Worm (Caenorhabditis elegans) whole organism, midembryonic: ENCODE results near the gene cyp-33C5.
"Not testable (repeated sequence)": the region's sequence is repeated elsewhere in the genome, so short reads cannot be mapped to it uniquely, and the experiment has no call there.

Experiments used
- T22C8.4 ChIP-seq: fragments of 200-800 bp; sonication (Bioruptor generic); IDR thresholded peaks from 2 replicates; pipeline ENCODE4 v1.3.6; 2022; ENCODE audit warnings: missing genetic modification characterization, missing compliant biosample characterization
- cog-1 ChIP-seq: sonication (generic microtip); optimal IDR thresholded peaks from 2 replicates; lab custom pipeline; 2016; ENCODE audit warnings: missing genetic modification characterization, missing compliant biosample characterization
- flt-1 ChIP-seq: fragments of 200-800 bp; sonication (Bioruptor generic); IDR thresholded peaks from 2 replicates; pipeline ENCODE4 v1.3.6; 2022; ENCODE audit warnings: missing genetic modification characterization, missing compliant biosample characterization
- klf-2 ChIP-seq: fragments of 200-800 bp; sonication (Bioruptor generic); conservative IDR thresholded peaks from 2 replicates; pipeline ENCODE4 v1.3.6; 2022; ENCODE audit warnings: missing genetic modification reagents, missing genetic modification characterization, missing compliant biosample characterization
- med-1 ChIP-seq: sonication (generic microtip); optimal IDR thresholded peaks from 2 replicates; lab custom pipeline; 2017; ENCODE audit warnings: missing genetic modification characterization, mild to moderate bottlenecking, missing compliant biosample characterization, antibody characterized with exemption, missing genetic modification reagents; ENCODE audit not compliant: insufficient read depth
- ref-1 ChIP-seq: fragments of 200-800 bp; sonication (Bioruptor generic); conservative IDR thresholded peaks from 2 replicates; pipeline ENCODE4 v1.3.6; 2022; ENCODE audit warnings: missing genetic modification reagents, missing genetic modification characterization, missing compliant biosample characterization
- tab-1 ChIP-seq: fragments of 200-800 bp; sonication (Bioruptor generic); IDR thresholded peaks from 2 replicates; pipeline ENCODE4 v1.3.6; 2022; ENCODE audit warnings: missing genetic modification characterization, missing compliant biosample characterization
- ztf-23 ChIP-seq: fragments of 200-800 bp; sonication (Bioruptor generic); IDR thresholded peaks from 2 replicates; pipeline ENCODE4 v1.3.6; 2022; ENCODE audit warnings: missing genetic modification reagents, missing genetic modification characterization, missing compliant biosample characterization
- ztf-29 ChIP-seq: fragments of 200-800 bp; sonication (Bioruptor generic); IDR thresholded peaks from 2 replicates; pipeline ENCODE4 v1.3.6; 2022; ENCODE audit warnings: missing genetic modification reagents, missing genetic modification characterization, missing compliant biosample characterization

The cyp-33C5 gene

DNA sequence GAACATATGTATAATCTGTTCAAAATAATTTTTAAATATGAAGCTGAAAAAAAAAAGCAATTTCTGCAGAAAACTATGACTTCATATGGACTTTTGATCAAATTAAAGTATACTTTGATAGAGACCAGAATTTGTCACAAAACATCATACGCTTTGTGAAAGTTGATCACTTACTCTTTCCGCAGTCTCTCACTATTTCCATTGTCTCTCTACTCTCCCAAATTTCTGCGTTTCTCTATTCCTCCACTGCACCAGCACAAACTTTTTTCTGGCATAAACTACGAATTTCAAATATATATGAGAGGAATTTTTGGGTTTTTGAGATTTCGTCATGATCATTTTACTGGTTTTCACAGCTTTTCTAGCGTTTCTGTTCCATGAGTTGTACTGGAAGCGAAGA lies 9.0 kb upstream of the cyp-33C5 start, which contains the start of gene cyp-33C4:
Gene cyp-33C4, plus strand, starts transcription at position 293 of the 400 bp plus-strand sequence.
- no peak for TF ChIP-seq med-1
- TF ChIP-seq cog-1 (tag; lab: Kevin White, UChicago), result no peak
- TF ChIP-seq tab-1 (GFP tag; lab: Robert Waterston, UW), result no peak
- TF ChIP-seq T22C8.4, result no peak
- no peak for TF ChIP-seq ztf-29 (GFP tag; lab: Robert Waterston, UW)
- TF ChIP-seq flt-1, result no peak
- no peak for TF ChIP-seq klf-2 (GFP tag; lab: Robert Waterston, UW)
- TF ChIP-seq ztf-23 (GFP tag; lab: Robert Waterston, UW), result no peak
- no peak for TF ChIP-seq ref-1 (GFP tag; lab: Robert Waterston, UW)

DNA sequence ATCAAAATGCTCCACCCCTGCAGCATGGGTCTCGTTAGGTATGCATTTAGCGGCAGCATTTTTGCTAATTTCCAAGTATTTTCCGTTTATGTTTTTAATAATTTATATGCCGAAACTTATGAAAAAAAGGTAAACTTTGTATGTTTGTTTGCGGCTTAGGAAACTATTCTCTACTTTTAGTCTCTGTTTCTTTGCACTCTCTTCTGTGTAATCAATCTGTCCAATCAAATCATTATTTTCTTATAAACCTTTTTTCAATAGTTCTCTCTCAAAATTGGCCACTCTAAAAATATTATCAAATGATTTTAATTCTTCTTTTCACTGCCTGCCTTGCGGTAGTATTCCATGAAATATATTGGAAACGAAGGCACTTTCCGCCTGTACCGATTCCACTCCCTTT lies 6.8 kb upstream of the cyp-33C5 start:
- TF ChIP-seq med-1 (no peak), tab-1 (GFP tag; lab: Robert Waterston, UW) (no peak), flt-1 (no peak), klf-2 (GFP tag; lab: Robert Waterston, UW) (no peak)

- TF ChIP-seq ztf-23 (GFP tag; lab: Robert Waterston, UW) (no peak), ref-1 (GFP tag; lab: Robert Waterston, UW) (no peak), flt-1 (no peak), ztf-29 (GFP tag; lab: Robert Waterston, UW) (no peak), klf-2 (GFP tag; lab: Robert Waterston, UW) (no peak), cog-1 (tag; lab: Kevin White, UChicago) (no peak), T22C8.4 (no peak), tab-1 (GFP tag; lab: Robert Waterston, UW) (no peak), med-1 (no peak)
These were observed 2.2 kb upstream of the cyp-33C5 start, which contains the start of gene cyp-33C3 for ce11 chrV:2242630-2243029. Gene cyp-33C3 (plus strand): TSS chrV:2242778.

- TF ChIP-seq ztf-29 (GFP tag; lab: Robert Waterston, UW) (no peak), T22C8.4 (no peak), ztf-23 (GFP tag; lab: Robert Waterston, UW) (no peak), tab-1 (GFP tag; lab: Robert Waterston, UW) (no peak), ref-1 (GFP tag; lab: Robert Waterston, UW) (no peak), cog-1 (tag; lab: Kevin White, UChicago) (no peak), klf-2 (GFP tag; lab: Robert Waterston, UW) (no peak), flt-1 (no peak), med-1 (no peak)
These were observed 4.5 kb downstream of the cyp-33C5 start, which contains the start of gene cyp-33C6 for ce11 chrV:2249310-2249709. Gene cyp-33C6 (minus strand): TSS chrV:2249410.

DNA sequence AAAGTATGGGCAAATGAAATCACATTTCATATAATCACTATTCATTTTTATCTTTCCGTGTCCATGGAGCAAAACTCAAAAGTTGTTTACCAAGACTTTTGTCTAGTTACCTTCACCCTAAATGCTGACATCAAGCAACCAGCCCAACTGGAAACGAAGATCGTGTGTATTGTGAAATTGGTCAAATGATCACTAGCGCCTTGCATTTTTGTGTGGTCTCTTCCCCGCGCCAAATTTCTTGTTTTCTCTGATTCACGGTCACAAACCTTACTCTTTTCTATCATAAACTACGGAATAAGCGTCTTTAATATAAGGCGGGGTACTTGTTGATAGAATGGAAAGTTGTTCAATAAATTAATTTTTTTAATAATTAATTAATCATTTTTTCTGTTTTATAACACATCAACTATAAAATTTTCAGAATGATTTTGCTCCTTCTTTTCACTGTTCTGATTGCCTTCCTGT lies 5.4 kb downstream of the cyp-33C5 start, which contains the start of gene cyp-33C7:
Gene cyp-33C7, plus strand, starts transcription at position 415 of the 465 bp plus-strand sequence.
- TF ChIP-seq tab-1 (GFP tag; lab: Robert Waterston, UW), result no peak
- TF ChIP-seq cog-1 (tag; lab: Kevin White, UChicago), result no peak
- no peak for TF ChIP-seq T22C8.4
- no peak for TF ChIP-seq ztf-29 (GFP tag; lab: Robert Waterston, UW)

DNA sequence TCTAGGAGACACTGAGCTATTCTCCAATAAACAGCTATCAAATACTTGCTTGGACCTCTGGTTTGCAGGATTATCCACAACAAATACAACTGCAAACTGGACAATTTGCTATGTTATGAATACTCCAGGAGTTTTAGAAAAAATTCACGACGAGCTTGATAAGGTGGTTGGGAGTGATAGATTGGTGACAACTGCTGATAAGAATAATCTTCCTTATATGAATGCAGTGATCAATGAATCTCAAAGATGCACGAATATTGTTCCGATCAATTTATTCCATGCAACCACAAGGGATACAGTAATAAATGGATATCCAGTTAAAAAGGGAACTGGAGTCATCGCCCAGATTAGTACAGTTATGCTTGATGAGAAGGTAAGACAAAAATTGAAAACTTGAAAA lies 7.0 kb downstream of the cyp-33C5 start:
- no peak for TF ChIP-seq T22C8.4
- TF ChIP-seq ztf-29 (GFP tag; lab: Robert Waterston, UW), result no peak
- no peak for TF ChIP-seq ref-1 (GFP tag; lab: Robert Waterston, UW)
- TF ChIP-seq klf-2 (GFP tag; lab: Robert Waterston, UW), result no peak
- no peak for TF ChIP-seq tab-1 (GFP tag; lab: Robert Waterston, UW)
- TF ChIP-seq cog-1 (tag; lab: Kevin White, UChicago), result no peak
- no peak for TF ChIP-seq flt-1

DNA sequence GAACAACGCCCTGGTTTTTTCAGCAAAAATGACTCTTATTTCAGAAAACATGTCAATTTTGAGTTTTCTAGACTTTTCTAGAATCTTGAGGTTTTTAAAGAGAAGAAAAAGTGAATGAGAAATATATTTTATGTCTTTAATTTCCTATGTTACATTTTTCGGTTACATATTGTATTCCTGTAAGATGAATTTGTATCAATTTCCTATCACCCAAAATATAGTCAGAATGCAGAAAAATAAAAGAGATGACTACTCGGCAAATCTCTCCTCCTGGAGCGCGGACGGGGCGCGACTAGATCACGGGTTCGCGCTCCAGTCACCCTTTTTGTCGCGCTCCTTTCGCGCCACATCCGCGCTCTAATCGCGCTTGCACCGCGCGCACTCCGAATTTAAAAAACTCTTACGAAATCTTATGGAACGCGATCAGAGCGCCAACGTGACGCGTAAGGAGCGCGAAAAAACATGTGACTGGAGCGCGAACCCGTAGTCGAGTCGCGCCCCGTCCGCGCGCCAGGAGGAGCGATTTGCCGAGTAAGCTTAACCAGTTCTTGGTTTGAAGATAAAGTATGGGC lies 9.8 kb downstream of the cyp-33C5 start, which contains the start of gene str-253:
Gene str-253, minus strand, starts transcription at position 51 of the 572 bp plus-strand sequence.
- no peak for TF ChIP-seq ztf-23 (GFP tag; lab: Robert Waterston, UW)
- no peak for TF ChIP-seq T22C8.4
- no peak for TF ChIP-seq ref-1 (GFP tag; lab: Robert Waterston, UW)
- TF ChIP-seq tab-1 (GFP tag; lab: Robert Waterston, UW), result no peak
- no peak for TF ChIP-seq flt-1
- no peak for TF ChIP-seq klf-2 (GFP tag; lab: Robert Waterston, UW)
- TF ChIP-seq cog-1 (tag; lab: Kevin White, UChicago), result no peak
- TF ChIP-seq med-1, result no peak
- no peak for TF ChIP-seq ztf-29 (GFP tag; lab: Robert Waterston, UW)

- TF ChIP-seq ztf-29 (GFP tag; lab: Robert Waterston, UW); med-1; T22C8.4: not testable (repeated sequence)
These were observed 10.4 kb downstream of the cyp-33C5 start, which contains the start of gene F41B5.1 for ce11 chrV:2255191-2255590. Gene F41B5.1 (plus strand): TSS chrV:2255533.

ce11 chrV:2259750-2260149 lies 14.9 kb downstream of the cyp-33C5 start, which contains the start of gene nhr-182:
Gene nhr-182 (minus strand): TSS chrV:2259927.
- no peak for TF ChIP-seq ztf-29 (GFP tag; lab: Robert Waterston, UW)
- no peak for TF ChIP-seq klf-2 (GFP tag; lab: Robert Waterston, UW)
- TF ChIP-seq tab-1 (GFP tag; lab: Robert Waterston, UW), result no peak
- TF ChIP-seq flt-1, result no peak
- no peak for TF ChIP-seq med-1
- no peak for TF ChIP-seq ref-1 (GFP tag; lab: Robert Waterston, UW)
- TF ChIP-seq T22C8.4, result no peak
- TF ChIP-seq cog-1 (tag; lab: Kevin White, UChicago), result no peak
- TF ChIP-seq ztf-23 (GFP tag; lab: Robert Waterston, UW), result no peak

DNA sequence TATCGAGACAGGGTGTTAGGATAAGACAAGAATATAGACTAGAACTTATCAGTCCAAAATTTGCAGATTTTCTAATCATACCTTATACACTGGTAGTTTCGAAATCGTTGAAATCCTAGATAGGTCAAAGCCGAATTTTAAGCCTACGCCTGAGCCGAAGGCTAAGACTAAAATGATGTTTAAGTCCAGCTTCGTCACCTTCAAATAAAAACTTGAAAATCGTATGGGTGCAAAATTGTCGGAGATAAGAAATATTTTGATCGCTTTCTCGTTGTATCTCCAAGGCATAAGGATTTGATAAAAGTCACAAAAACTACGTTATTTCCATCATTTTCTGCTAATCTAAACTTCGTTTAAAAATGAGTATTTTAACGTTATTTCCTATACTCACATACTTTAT lies 15.9 kb downstream of the cyp-33C5 start, which contains the start of gene F41B5.12:
Gene F41B5.12, plus strand, starts transcription at position 301 of the 400 bp plus-strand sequence.
- TF ChIP-seq cog-1 (tag; lab: Kevin White, UChicago) (no peak), klf-2 (GFP tag; lab: Robert Waterston, UW) (no peak), med-1 (no peak), ztf-23 (GFP tag; lab: Robert Waterston, UW) (no peak), T22C8.4 (no peak), ref-1 (GFP tag; lab: Robert Waterston, UW) (no peak), ztf-29 (GFP tag; lab: Robert Waterston, UW) (no peak), tab-1 (GFP tag; lab: Robert Waterston, UW) (no peak), flt-1 (no peak)
